Worm (Caenorhabditis elegans) whole organism, L3 larva: ENCODE results near the gene klp-3.

ENCODE experiments used
- aly-2 ChIP-seq: fragments of 150-350 bp; optimal IDR thresholded peaks from 2 replicates; lab custom pipeline; 2014; ENCODE audit warnings: missing biosample characterization, missing genetic modification characterization
- ama-1 ChIP-seq: fragments of 150-350 bp; optimal IDR thresholded peaks from 2 replicates; lab custom pipeline; 2018
- egl-27 ChIP-seq: sonication (generic microtip); optimal IDR thresholded peaks from 4 replicates; lab custom pipeline; 2017; ENCODE audit warnings: missing biosample characterization, missing genetic modification reagents, missing genetic modification characterization
- elt-3 ChIP-seq, 3 experiments: fragments of 150-350 bp in 1 of 3; sonication (generic microtip) in 2 of 3; optimal IDR thresholded peaks; 2 replicates in 2 of 3; 4 replicates in 1 of 3; lab custom pipeline; 2014 to 2017; ENCODE audit warnings: missing biosample characterization in 3 of 3, missing genetic modification characterization in 3 of 3
- nhr-12 ChIP-seq: fragments of 150-350 bp; optimal IDR thresholded peaks from 2 replicates; lab custom pipeline; 2014; ENCODE audit warnings: missing biosample characterization, missing genetic modification characterization
- pha-4 ChIP-seq: fragments of 150-350 bp; optimal IDR thresholded peaks from 2 replicates; lab custom pipeline; 2014; ENCODE audit warnings: missing biosample characterization, missing genetic modification reagents, missing genetic modification characterization
- pqm-1 ChIP-seq: fragments of 150-350 bp; optimal IDR thresholded peaks from 2 replicates; lab custom pipeline; 2017; ENCODE audit warnings: missing biosample characterization, missing genetic modification characterization, inconsistent platforms
- skn-1 ChIP-seq: fragments of 150-350 bp; optimal IDR thresholded peaks from 2 replicates; lab custom pipeline; 2014; ENCODE audit warnings: missing biosample characterization, missing genetic modification characterization
- unc-39 ChIP-seq: sonication (generic microtip); optimal IDR thresholded peaks from 4 replicates; lab custom pipeline; 2017; ENCODE audit warnings: missing biosample characterization, missing genetic modification characterization
- unc-62 ChIP-seq: fragments of 150-350 bp; sonication (generic microtip); optimal IDR thresholded peaks from 4 replicates; lab custom pipeline; 2014; ENCODE audit warnings: missing biosample characterization, missing genetic modification reagents, missing genetic modification characterization
- ztf-4 ChIP-seq: fragments of 150-350 bp; optimal IDR thresholded peaks from 2 replicates; lab custom pipeline; 2014; ENCODE audit warnings: missing biosample characterization, missing genetic modification characterization

DNA sequence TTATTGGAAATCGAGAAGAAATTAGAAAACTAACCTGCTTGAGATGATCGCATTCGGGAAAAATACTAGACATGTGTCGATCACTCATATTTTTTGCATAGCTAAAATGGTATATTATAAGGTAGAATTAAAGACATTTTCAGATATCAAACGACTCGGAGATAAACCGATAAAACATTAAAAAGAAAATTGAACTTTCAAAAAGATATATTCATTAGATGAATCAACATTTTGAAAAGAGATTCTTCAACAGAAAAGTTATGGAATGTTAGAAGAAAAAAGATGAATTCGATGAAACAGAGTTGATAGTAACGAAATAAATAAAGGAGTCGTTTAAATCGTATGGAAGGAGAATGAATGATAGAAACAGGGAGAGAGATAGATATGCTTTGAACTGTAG, 13.5 kb downstream of the klp-3 start, which contains the start of gene mdmh-35:
- TF ChIP-seq unc-39 (no peak), unc-62 (no peak), ztf-4 (no peak), elt-3 (tag; optimal IDR thresholded peaks at IDR 0.05; lab: Kevin White, UChicago) (no peak), nhr-12 (tag; lab: Kevin White, UChicago) (no peak), skn-1 (tag; lab: Kevin White, UChicago) (no peak), aly-2 (tag; lab: Kevin White, UChicago) (no peak), pha-4 (no peak), pqm-1 (tag; lab: Kevin White, UChicago) (no peak), ama-1 (lab: Kevin White, UChicago) (no peak), egl-27 (tag; lab: Kevin White, UChicago) (no peak)
